Worm (Caenorhabditis elegans): ENCODE results near the gene seip-1.

DNA sequence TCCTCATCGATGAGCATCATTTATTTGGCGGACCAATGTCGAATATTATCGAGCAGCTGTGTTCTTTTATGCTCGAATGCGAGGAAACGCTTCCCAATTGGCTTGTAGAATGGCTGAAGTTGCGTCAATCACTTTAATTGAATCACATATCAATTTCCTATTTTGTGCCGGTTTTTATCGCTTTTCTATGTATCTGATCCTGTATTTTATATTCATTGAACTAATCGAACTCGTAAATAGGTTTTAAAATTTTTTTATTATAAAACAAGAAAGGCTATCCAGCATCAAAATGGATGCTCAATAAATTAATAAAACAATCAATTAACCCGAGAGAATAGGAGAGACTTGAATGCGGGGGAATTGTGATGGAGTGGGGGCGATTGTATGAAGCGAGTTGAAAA, 45.7 kb upstream of the seip-1 start:
- TF ChIP-seq mdl-1 (tag; optimal IDR thresholded peaks at IDR 0.05) (no peak), jun-1 (tag; optimal IDR thresholded peaks at IDR 0.05) (no peak), mep-1 (tag; optimal IDR thresholded peaks at IDR 0.05) (no peak), isw-1 (GFP tag; IDR thresholded peaks at IDR 0.05) (no peak)
